Worm (Caenorhabditis elegans): ENCODE results near the gene Y41G9A.6.

- TF ChIP-seq cog-1 (tag; optimal IDR thresholded peaks at IDR 0.05): no peak
- no peak for TF ChIP-seq ztf-23 (GFP tag; IDR thresholded peaks at IDR 0.05)
- no peak for TF ChIP-seq flt-1 (GFP tag; IDR thresholded peaks at IDR 0.05)
- TF ChIP-seq tab-1 (GFP tag; IDR thresholded peaks at IDR 0.05): no peak
- no peak for TF ChIP-seq med-1 (GFP tag; optimal IDR thresholded peaks at IDR 0.05; ENCODE audit: insufficient read depth)
- no peak for TF ChIP-seq T22C8.4 (GFP tag; IDR thresholded peaks at IDR 0.05)
- no peak for TF ChIP-seq klf-2 (GFP tag; conservative IDR thresholded peaks at IDR 0.05)
Observed at ce11 chrX:2970212-2970611, 33.4 kb downstream of the Y41G9A.6 start.

All from whole organism, midembryonic.